Fruit fly (Drosophila melanogaster) whole organism, embryonic: Measurements from ENCODE around the gene Ccp84Ac.

Experiments used
- Adf1 ChIP-seq: fragments of 200-800 bp; sonication (Bioruptor generic); IDR thresholded peaks from 2 replicates; pipeline ENCODE4 v1.3.6; 2022; ENCODE audit warnings: missing biosample characterization, missing genetic modification characterization
- Atf-2 ChIP-seq: fragments of 200-800 bp; sonication (Bioruptor generic); optimal IDR thresholded peaks from 2 replicates; lab custom pipeline; 2016; ENCODE audit warnings: missing biosample characterization, missing genetic modification characterization
- BtbVII ChIP-seq: fragments of 200-800 bp; sonication (Bioruptor generic); optimal IDR thresholded peaks from 3 replicates; lab custom pipeline; 2017; ENCODE audit warnings: missing biosample characterization, mild to moderate bottlenecking, missing genetic modification characterization
- CG10959 ChIP-seq: fragments of 200-800 bp; sonication (Bioruptor generic); IDR thresholded peaks from 2 replicates; pipeline ENCODE4 v1.3.6; 2022; ENCODE audit warnings: missing biosample characterization, missing genetic modification characterization
- CG12155 ChIP-seq: fragments of 200-800 bp; sonication (Bioruptor generic); optimal IDR thresholded peaks from 3 replicates; lab custom pipeline; 2016; ENCODE audit warnings: missing biosample characterization, missing genetic modification characterization
- CG13424 ChIP-seq: fragments of 200-800 bp; sonication (Bioruptor generic); optimal IDR thresholded peaks from 2 replicates; lab custom pipeline; 2019; ENCODE audit warnings: missing biosample characterization, mild to moderate bottlenecking, missing genetic modification characterization, moderate library complexity
- CG13775 ChIP-seq: fragments of 200-800 bp; sonication (Bioruptor generic); optimal IDR thresholded peaks from 3 replicates; lab custom pipeline; 2017; ENCODE audit warnings: missing biosample characterization, mild to moderate bottlenecking, missing genetic modification characterization
- CG15514 ChIP-seq: fragments of 200-800 bp; sonication (Bioruptor generic); optimal IDR thresholded peaks from 3 replicates; lab custom pipeline; 2017; ENCODE audit warnings: missing biosample characterization, missing genetic modification characterization, mild to moderate bottlenecking, moderate library complexity, missing genetic modification reagents
- CG15696 ChIP-seq: fragments of 200-800 bp; sonication (Bioruptor generic); optimal IDR thresholded peaks from 2 replicates; lab custom pipeline; 2019; ENCODE audit warnings: missing biosample characterization, mild to moderate bottlenecking, missing genetic modification characterization, moderate library complexity
- CG18476 ChIP-seq: fragments of 200-800 bp; sonication (Bioruptor generic); optimal IDR thresholded peaks from 2 replicates; lab custom pipeline; 2016; ENCODE audit warnings: missing biosample characterization, mild to moderate bottlenecking, missing genetic modification characterization
- CG2129 ChIP-seq: fragments of 200-800 bp; sonication (Bioruptor generic); IDR thresholded peaks from 2 replicates; pipeline ENCODE4 v1.3.6; 2022; ENCODE audit warnings: missing biosample characterization, missing genetic modification characterization; ENCODE audit not compliant: partially characterized antibody
- CG2678 ChIP-seq: fragments of 200-800 bp; sonication (Bioruptor generic); optimal IDR thresholded peaks from 3 replicates; lab custom pipeline; 2019; ENCODE audit warnings: missing biosample characterization, mild to moderate bottlenecking, missing genetic modification characterization, moderate library complexity
- CG3065 ChIP-seq: fragments of 200-800 bp; sonication (Bioruptor generic); optimal IDR thresholded peaks from 2 replicates; lab custom pipeline; 2016; ENCODE audit warnings: missing biosample characterization, missing genetic modification characterization
- CG31224 ChIP-seq: fragments of 200-800 bp; sonication (Bioruptor generic); IDR thresholded peaks from 2 replicates; pipeline ENCODE4 v1.3.6; 2022; ENCODE audit warnings: missing biosample characterization, missing genetic modification characterization
- CG32767 ChIP-seq: fragments of 200-800 bp; sonication (Bioruptor generic); IDR thresholded peaks from 2 replicates; pipeline ENCODE4 v1.3.6; 2022; ENCODE audit warnings: missing biosample characterization, missing genetic modification characterization
- CG4730 ChIP-seq: fragments of 200-800 bp; sonication (Bioruptor generic); IDR thresholded peaks from 2 replicates; pipeline ENCODE4 v1.3.6; 2022; ENCODE audit warnings: missing biosample characterization, missing genetic modification characterization
- CG6175 ChIP-seq: fragments of 200-800 bp; sonication (Bioruptor generic); IDR thresholded peaks from 3 replicates; pipeline ENCODE4 v1.3.6; 2022; ENCODE audit warnings: missing biosample characterization, missing genetic modification characterization
- HLH3B ChIP-seq: fragments of 200-800 bp; sonication (Bioruptor generic); IDR thresholded peaks from 2 replicates; pipeline ENCODE4 v1.3.6; 2022; ENCODE audit warnings: missing biosample characterization, missing genetic modification characterization
- Hr51 ChIP-seq, 2 experiments: fragments of 200-800 bp; sonication (Bioruptor generic); optimal IDR thresholded peaks; 2 replicates in 1 of 2; 3 replicates in 1 of 2; lab custom pipeline; 2016 to 2018; ENCODE audit warnings: missing biosample characterization in 2 of 2, missing genetic modification characterization in 2 of 2, mild to moderate bottlenecking in 1 of 2, moderate library complexity in 1 of 2
- Hsf ChIP-seq: fragments of 200-800 bp; sonication (Bioruptor generic); optimal IDR thresholded peaks from 3 replicates; lab custom pipeline; 2016; ENCODE audit warnings: missing biosample characterization, missing genetic modification characterization
- MTF-1 ChIP-seq: fragments of 200-800 bp; sonication (Bioruptor generic); optimal IDR thresholded peaks from 2 replicates; lab custom pipeline; 2018; ENCODE audit warnings: missing biosample characterization, mild to moderate bottlenecking, missing genetic modification characterization, borderline replicate concordance
- Med ChIP-seq: fragments of 200-800 bp; sonication (Bioruptor generic); peaks from one replicate; lab custom pipeline; 2016; ENCODE audit warnings: missing biosample characterization, missing genetic modification characterization, mild to moderate bottlenecking, inconsistent platforms, moderate library complexity
- Mes4 ChIP-seq: fragments of 200-800 bp; sonication (Bioruptor generic); optimal IDR thresholded peaks from 2 replicates; lab custom pipeline; 2016; ENCODE audit warnings: missing biosample characterization, missing genetic modification characterization
- NC2α ChIP-seq: fragments of 200-800 bp; sonication (Bioruptor generic); optimal IDR thresholded peaks from 2 replicates; lab custom pipeline; 2016; ENCODE audit warnings: missing biosample characterization, missing genetic modification characterization
- NK7.1 ChIP-seq: fragments of 200-800 bp; sonication (Bioruptor generic); optimal IDR thresholded peaks from 3 replicates; lab custom pipeline; 2016; ENCODE audit warnings: missing biosample characterization, missing genetic modification characterization
- Side ChIP-seq: fragments of 200-800 bp; sonication (Bioruptor generic); optimal IDR thresholded peaks from 2 replicates; lab custom pipeline; 2016; ENCODE audit warnings: missing biosample characterization, missing genetic modification characterization
- Sox100B ChIP-seq: fragments of 200-800 bp; sonication (Bioruptor generic); optimal IDR thresholded peaks from 3 replicates; lab custom pipeline; 2018; ENCODE audit warnings: missing biosample characterization, mild to moderate bottlenecking, missing genetic modification characterization
- TFAM ChIP-seq: fragments of 200-800 bp; sonication (Bioruptor generic); optimal IDR thresholded peaks from 2 replicates; lab custom pipeline; 2017; ENCODE audit warnings: missing biosample characterization, missing genetic modification characterization, inconsistent platforms
- Tbp ChIP-seq: fragments of >200 bp; optimal IDR thresholded peaks from 2 replicates; lab custom pipeline; 2018; ENCODE audit warnings: missing biosample characterization, missing genetic modification characterization
- chm ChIP-seq: fragments of 200-800 bp; sonication (Bioruptor generic); IDR thresholded peaks from 2 replicates; pipeline ENCODE4 v1.3.6; 2022; ENCODE audit warnings: missing biosample characterization, missing genetic modification characterization
- cwo ChIP-seq: fragments of 200-800 bp; sonication (Bioruptor generic); optimal IDR thresholded peaks from 3 replicates; lab custom pipeline; 2017; ENCODE audit warnings: missing biosample characterization, missing genetic modification characterization, mild to moderate bottlenecking, moderate library complexity, missing genetic modification reagents
- dati ChIP-seq: fragments of 200-800 bp; sonication (Bioruptor generic); IDR thresholded peaks from 2 replicates; pipeline ENCODE4 v1.3.6; 2022; ENCODE audit warnings: missing biosample characterization, missing genetic modification characterization
- dpn ChIP-seq, 2 experiments: fragments of 200-800 bp; sonication (Bioruptor generic); optimal IDR thresholded peaks; 3 replicates each; lab custom pipeline; 2016; ENCODE audit warnings: missing biosample characterization in 2 of 2, missing genetic modification characterization in 2 of 2
- emc ChIP-seq: fragments of 200-800 bp; sonication (Bioruptor generic); optimal IDR thresholded peaks from 2 replicates; lab custom pipeline; 2016; ENCODE audit warnings: missing biosample characterization, missing genetic modification characterization
- ftz-f1 ChIP-seq: fragments of 200-800 bp; sonication (Bioruptor generic); optimal IDR thresholded peaks from 2 replicates; lab custom pipeline; 2016; ENCODE audit warnings: missing biosample characterization, missing genetic modification characterization
- grn ChIP-seq: fragments of 200-800 bp; sonication (Bioruptor generic); optimal IDR thresholded peaks from 3 replicates; lab custom pipeline; 2017; ENCODE audit warnings: missing biosample characterization, missing genetic modification characterization
- her ChIP-seq: fragments of 200-800 bp; sonication (Bioruptor generic); optimal IDR thresholded peaks from 2 replicates; lab custom pipeline; 2016; ENCODE audit warnings: missing biosample characterization, missing genetic modification characterization
- jumu ChIP-seq: fragments of 200-800 bp; sonication (Bioruptor generic); optimal IDR thresholded peaks from 3 replicates; lab custom pipeline; 2016; ENCODE audit warnings: missing biosample characterization, missing genetic modification characterization
- maf-S ChIP-seq: fragments of 200-800 bp; sonication (Bioruptor generic); optimal IDR thresholded peaks from 2 replicates; lab custom pipeline; 2016; ENCODE audit warnings: missing biosample characterization, missing genetic modification characterization
- pan ChIP-seq, 4 experiments: fragments of >200 bp in 3 of 4; fragments of 200-800 bp in 1 of 4; sonication (Bioruptor generic) in 1 of 4; optimal IDR thresholded peaks in 3 of 4; IDR thresholded peaks in 1 of 4; 2 replicates each; pipeline versions ENCODE4 v1.3.6 to Lab custom; 2017 to 2022; ENCODE audit warnings: missing biosample characterization in 2 of 4, missing genetic modification characterization in 2 of 4, mixed read lengths in 1 of 4
- peb ChIP-seq: fragments of 200-800 bp; sonication (Bioruptor generic); IDR thresholded peaks from 2 replicates; pipeline ENCODE4 v1.3.6; 2022; ENCODE audit warnings: missing biosample characterization, missing genetic modification characterization
- row ChIP-seq: fragments of 200-800 bp; sonication (Bioruptor generic); IDR thresholded peaks from 3 replicates; pipeline ENCODE4 v1.3.6; 2022; ENCODE audit warnings: missing biosample characterization, missing genetic modification characterization
- sens ChIP-seq: fragments of 200-800 bp; sonication (Bioruptor generic); peaks from one replicate; lab custom pipeline; 2016; ENCODE audit warnings: missing biosample characterization, missing genetic modification characterization
- slou ChIP-seq: fragments of 200-800 bp; sonication (Bioruptor generic); optimal IDR thresholded peaks from 3 replicates; lab custom pipeline; 2016; ENCODE audit warnings: missing biosample characterization, missing genetic modification characterization
- slp2 ChIP-seq: fragments of 200-800 bp; sonication (Bioruptor generic); optimal IDR thresholded peaks from 2 replicates; lab custom pipeline; 2016; ENCODE audit warnings: missing biosample characterization, missing genetic modification characterization
- vnd ChIP-seq: fragments of 200-800 bp; sonication (Bioruptor generic); IDR thresholded peaks from 3 replicates; pipeline ENCODE4 v1.3.6; 2022; ENCODE audit warnings: missing biosample characterization, missing genetic modification characterization; ENCODE audit not compliant: partially characterized antibody
- wek ChIP-seq: fragments of 200-800 bp; sonication (Bioruptor generic); optimal IDR thresholded peaks from 3 replicates; lab custom pipeline; 2018; ENCODE audit warnings: missing biosample characterization, mild to moderate bottlenecking, missing genetic modification characterization, moderate library complexity
- zen ChIP-seq: fragments of 200-800 bp; sonication (Bioruptor generic); optimal IDR thresholded peaks from 3 replicates; lab custom pipeline; 2018; ENCODE audit warnings: missing biosample characterization, mild to moderate bottlenecking, missing genetic modification characterization, moderate library complexity

Ccp84Ac gene

DNA sequence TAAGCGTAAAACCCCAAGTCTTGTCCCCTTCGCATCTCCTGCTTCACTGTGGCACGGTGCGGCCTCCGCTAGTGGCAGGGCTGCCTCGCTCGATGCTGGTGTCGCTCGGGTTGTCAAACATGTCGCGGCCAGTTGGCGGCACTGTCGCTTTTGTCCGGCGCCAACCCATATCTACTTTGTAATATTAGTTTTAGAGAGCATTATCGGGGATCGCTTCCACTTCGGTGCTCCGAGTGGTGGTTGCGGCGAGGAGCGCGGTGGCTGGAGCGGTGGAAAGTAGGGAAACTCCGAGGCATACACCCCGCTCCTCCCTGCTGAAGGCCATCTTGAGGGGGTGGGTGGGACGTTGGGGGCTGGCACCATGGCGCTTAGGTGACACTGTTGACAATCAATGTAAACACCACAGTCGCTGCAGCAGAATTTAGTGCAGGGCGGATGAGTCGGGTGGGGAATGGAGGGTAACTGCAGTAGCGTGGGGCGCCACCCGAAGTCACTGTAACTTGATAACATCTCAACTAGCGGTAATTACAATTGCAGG, 30.9 kb downstream of the Ccp84Ac start (continued):
- no peak for TF ChIP-seq ftz-f1
- TF ChIP-seq peb (GFP tag; lab: Robert Waterston, UW) = no peak
- TF ChIP-seq CG13424 (tag; lab: Kevin White, UChicago) = no peak
- no peak for TF ChIP-seq Mes4 (GFP tag; lab: Kevin White, UChicago)
- no peak for TF ChIP-seq Adf1 (GFP tag; lab: Robert Waterston, UW)
- no peak for TF ChIP-seq Side (GFP tag; lab: Kevin White, UChicago)
- no peak for TF ChIP-seq NC2α (GFP tag; lab: Kevin White, UChicago)
- no peak for TF ChIP-seq slou (GFP tag; lab: Kevin White, UChicago)
- no peak for TF ChIP-seq NK7.1 (GFP tag; lab: Kevin White, UChicago)
- no peak for TF ChIP-seq Hsf (GFP tag; lab: Kevin White, UChicago)
- TF ChIP-seq CG6175 (GFP tag; lab: Robert Waterston, UW) = 0 out of 3 replicates have a peak, but pooled peaks have one; percentile 51
- TF ChIP-seq CG18476 (GFP tag; lab: Kevin White, UChicago) = no peak
- peak; percentile 63 for TF ChIP-seq wek (GFP tag; lab: Kevin White, UChicago)
- TF ChIP-seq CG3065 (GFP tag; lab: Kevin White, UChicago) = no peak
- no peak; the same call in 1 of the 2 replicates for TF ChIP-seq CG31224 (GFP tag; lab: Robert Waterston, UW)
- no peak for TF ChIP-seq cwo
- no peak for TF ChIP-seq pan (optimal IDR thresholded peaks at IDR 0.05; lab: Kevin White, UChicago)
- TF ChIP-seq pan (GFP tag; optimal IDR thresholded peaks at IDR 0.05 in 1 of 2, IDR thresholded peaks at IDR 0.05 in 1 of 2) = no peak
- no peak for TF ChIP-seq CG15514 (GFP tag; lab: Kevin White, UChicago)
- no peak for TF ChIP-seq emc (GFP tag; lab: Kevin White, UChicago)
- TF ChIP-seq CG4730 (GFP tag; lab: Robert Waterston, UW) = no peak
- no peak for TF ChIP-seq Atf-2
- no peak for TF ChIP-seq jumu (GFP tag; lab: Kevin White, UChicago)
- TF ChIP-seq BtbVII (GFP tag; lab: Kevin White, UChicago) = no peak
- TF ChIP-seq TFAM (GFP tag; lab: Kevin White, UChicago) = no peak

DNA sequence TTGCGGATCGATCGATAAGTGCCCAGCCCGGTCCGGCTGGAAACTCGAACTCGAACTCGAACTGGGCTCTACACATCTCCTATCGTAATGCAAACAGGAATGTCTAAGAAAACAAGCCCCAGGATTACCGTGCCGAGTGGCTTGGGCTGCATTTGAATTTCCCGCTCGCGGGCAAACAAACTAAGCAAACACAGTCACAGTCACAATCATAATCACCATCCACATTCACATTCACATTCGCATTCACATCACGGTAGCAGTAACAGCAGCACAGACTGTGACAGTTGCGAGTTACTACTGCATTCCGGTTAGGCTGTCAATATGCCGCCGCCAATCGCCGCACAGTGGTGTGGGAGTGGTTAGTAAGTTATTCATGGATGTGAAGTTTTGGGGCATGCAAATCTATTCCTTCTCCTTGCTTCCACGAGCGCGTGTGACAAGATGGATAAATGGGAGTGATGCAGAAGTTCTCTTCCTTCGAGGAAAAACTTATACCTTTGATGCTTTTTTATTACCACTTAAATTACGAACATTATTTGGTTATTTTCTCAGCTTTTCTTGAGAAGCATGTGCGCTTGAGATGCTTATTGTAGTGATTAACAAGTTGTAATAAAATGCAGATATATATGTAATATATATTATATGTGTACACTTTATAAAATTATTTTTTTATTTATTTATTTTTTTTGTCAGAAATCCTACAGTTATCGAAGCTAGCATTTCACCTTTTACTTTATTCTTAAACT, 31.5 kb downstream of the Ccp84Ac start:
- TF ChIP-seq slp2 (no peak), MTF-1 (GFP tag; lab: Kevin White, UChicago) (peak; percentile 6), CG15696 (tag; lab: Kevin White, UChicago) (peak; percentile 78), chm (GFP tag; lab: Robert Waterston, UW) (0 out of 2 replicates have a peak, but pooled peaks have one; percentile 51), Med (GFP tag; lab: Kevin White, UChicago) (peak; percentile 83), Sox100B (GFP tag; lab: Kevin White, UChicago) (peak; percentile 27), CG2678 (tag; lab: Kevin White, UChicago) (peak; percentile 20), CG32767 (GFP tag; lab: Robert Waterston, UW) (no peak), CG12155 (no peak), grn (GFP tag; lab: Kevin White, UChicago) (no peak), CG2129 (GFP tag; lab: Robert Waterston, UW) (no peak), dati (GFP tag; lab: Robert Waterston, UW) (no peak), maf-S (GFP tag; lab: Kevin White, UChicago) (no peak), HLH3B (no peak), dpn (GFP tag; optimal IDR thresholded peaks at IDR 0.05; lab: Kevin White, UChicago) (peak in 1 of 2 experiments; percentile 14), sens (GFP tag; lab: Kevin White, UChicago) (peak; percentile 74), vnd (no peak), CG15514 (GFP tag; lab: Kevin White, UChicago) (no peak), Hr51 (GFP tag; optimal IDR thresholded peaks at IDR 0.05; lab: Kevin White, UChicago) (peak in 1 of 2 experiments; percentile 27), Tbp (GFP tag; lab: Kevin White, UChicago) (no peak), zen (tag; lab: Kevin White, UChicago) (peak; percentile 22), CG13775 (GFP tag; lab: Kevin White, UChicago) (peak; percentile 23), row (peak; percentile 25; the same call in 1 of the 3 replicates), CG10959 (GFP tag; lab: Robert Waterston, UW) (0 out of 2 replicates have a peak, but pooled peaks have one; percentile 42), her (GFP tag; lab: Kevin White, UChicago) (no peak)
